Worm (Caenorhabditis elegans) whole organism, young adult: Measurements from ENCODE around the gene Y47D3A.21.

Source experiments
- ZK185.1 ChIP-seq: sonication (generic microtip); optimal IDR thresholded peaks from 2 replicates; lab custom pipeline; 2016; ENCODE audit warnings: mild to moderate bottlenecking, missing genetic modification characterization, missing compliant biosample characterization; ENCODE audit not compliant: poor library complexity, severe bottlenecking
- akir-1 ChIP-seq: fragments of 200-800 bp; sonication (Bioruptor generic); optimal IDR thresholded peaks from 2 replicates; lab custom pipeline; 2018; ENCODE audit warnings: mild to moderate bottlenecking, missing genetic modification characterization, moderate library complexity, missing compliant biosample characterization
- ceh-58 ChIP-seq: fragments of 200-800 bp; sonication (Bioruptor generic); IDR thresholded peaks from 2 replicates; pipeline ENCODE4 v1.3.6; 2022; ENCODE audit warnings: missing genetic modification characterization, missing compliant biosample characterization
- ceh-91 ChIP-seq: fragments of 200-800 bp; sonication (Bioruptor generic); IDR thresholded peaks from 2 replicates; pipeline ENCODE4 v1.3.6; 2022; ENCODE audit warnings: missing genetic modification reagents, missing genetic modification characterization, missing compliant biosample characterization
- efl-1 ChIP-seq: fragments of 150-350 bp; optimal IDR thresholded peaks from 2 replicates; lab custom pipeline; 2014; ENCODE audit warnings: missing biosample characterization, missing genetic modification reagents, missing genetic modification characterization
- ets-4 ChIP-seq: fragments of 200-800 bp; sonication (Bioruptor generic); optimal IDR thresholded peaks from 2 replicates; lab custom pipeline; 2018; ENCODE audit warnings: mild to moderate bottlenecking, missing genetic modification characterization, missing compliant biosample characterization
- nhr-90 ChIP-seq: sonication (generic microtip); optimal IDR thresholded peaks from 2 replicates; lab custom pipeline; 2016; ENCODE audit warnings: missing genotype, mild to moderate bottlenecking, missing genetic modification characterization, missing compliant biosample characterization
- pha-4 ChIP-seq: fragments of 150-350 bp; sonication (generic microtip); optimal IDR thresholded peaks from 2 replicates; lab custom pipeline; 2014; ENCODE audit warnings: missing biosample characterization, missing genetic modification reagents, missing genetic modification characterization
- snpc-4 ChIP-seq, 5 experiments: fragments of 150-350 bp in 1 of 5; sonication (generic microtip) in 4 of 5; optimal IDR thresholded peaks; 2 replicates each; lab custom pipeline; 2014 to 2018; ENCODE audit warnings: missing genetic modification characterization in 5 of 5, missing biosample characterization in 3 of 5, antibody characterized with exemption in 2 of 5, mild to moderate bottlenecking in 2 of 5, missing compliant biosample characterization in 2 of 5, missing genotype in 2 of 5, moderate library complexity in 2 of 5, missing genetic modification reagents in 1 of 5
- unc-130 ChIP-seq: sonication (generic microtip); optimal IDR thresholded peaks from 2 replicates; lab custom pipeline; 2016; ENCODE audit warnings: missing genetic modification reagents, missing genetic modification characterization, missing compliant biosample characterization
- ztf-18 ChIP-seq: sonication (generic microtip); optimal IDR thresholded peaks from 2 replicates; lab custom pipeline; 2016; ENCODE audit warnings: missing genotype, mild to moderate bottlenecking, missing genetic modification characterization, missing compliant biosample characterization

- TF ChIP-seq akir-1 (GFP tag; lab: Kevin White, UChicago) (no peak), pha-4 (tag; lab: Kevin White, UChicago) (no peak), snpc-4 (GFP tag; optimal IDR thresholded peaks at IDR 0.05; lab: Kevin White, UChicago) (no peak), snpc-4 (tag; optimal IDR thresholded peaks at IDR 0.05; lab: Kevin White, UChicago) (no peak), nhr-90 (no peak), ets-4 (GFP tag; lab: Kevin White, UChicago) (no peak), unc-130 (GFP tag; lab: Kevin White, UChicago) (no peak), efl-1 (GFP tag; lab: Kevin White, UChicago) (no peak), ZK185.1 (tag; lab: Kevin White, UChicago) (no peak), ceh-58 (GFP tag; lab: Robert Waterston, UW) (no peak), ztf-18 (tag; lab: Kevin White, UChicago) (no peak), ceh-91 (no peak)
These were observed 45.4 kb upstream of the Y47D3A.21 start for ce11 chrIII:11324093-11324492.
